Fruit fly (Drosophila melanogaster) whole organism, embryonic: ENCODE data around the gene CG16904.

ENCODE experiments used
- Adf1 ChIP-seq: fragments of 200-800 bp; sonication (Bioruptor generic); IDR thresholded peaks from 2 replicates; pipeline ENCODE4 v1.3.6; 2022; ENCODE audit warnings: missing biosample characterization, missing genetic modification characterization
- Aef1 ChIP-seq: fragments of 200-800 bp; sonication (Bioruptor generic); IDR thresholded peaks from 3 replicates; pipeline ENCODE4 v1.3.6; 2022; ENCODE audit warnings: missing biosample characterization, missing genetic modification characterization
- CG10147 ChIP-seq: fragments of 200-800 bp; sonication (Bioruptor generic); optimal IDR thresholded peaks from 2 replicates; lab custom pipeline; 2019; ENCODE audit warnings: missing biosample characterization, mild to moderate bottlenecking, missing genetic modification characterization, moderate library complexity
- CG10267 ChIP-seq: fragments of 200-800 bp; sonication (Bioruptor generic); optimal IDR thresholded peaks from 2 replicates; lab custom pipeline; 2018; ENCODE audit warnings: missing biosample characterization, mild to moderate bottlenecking, missing genetic modification characterization, moderate library complexity
- CG10543 ChIP-seq: fragments of 200-800 bp; sonication (Bioruptor generic); optimal IDR thresholded peaks from 3 replicates; lab custom pipeline; 2017; ENCODE audit warnings: missing biosample characterization, mild to moderate bottlenecking, missing genetic modification characterization, moderate library complexity
- CG11085 ChIP-seq: fragments of 200-800 bp; sonication (Bioruptor generic); IDR thresholded peaks from 2 replicates; pipeline ENCODE4 v1.3.6; 2022; ENCODE audit warnings: missing biosample characterization, missing genetic modification characterization
- CG12219 ChIP-seq: fragments of 200-800 bp; sonication (Bioruptor generic); optimal IDR thresholded peaks from 3 replicates; lab custom pipeline; 2018; ENCODE audit warnings: missing biosample characterization, mild to moderate bottlenecking, missing genetic modification characterization
- CG13287 ChIP-seq: fragments of 200-800 bp; sonication (Bioruptor generic); IDR thresholded peaks from 2 replicates; pipeline ENCODE4 v1.3.6; 2022; ENCODE audit warnings: missing biosample characterization, missing genetic modification characterization; ENCODE audit not compliant: partially characterized antibody
- CG13894 ChIP-seq: fragments of 200-800 bp; sonication (Bioruptor generic); optimal IDR thresholded peaks from 3 replicates; lab custom pipeline; 2018; ENCODE audit warnings: missing biosample characterization, mild to moderate bottlenecking, missing genetic modification characterization, moderate library complexity
- CG14441 ChIP-seq: fragments of 200-800 bp; sonication (Bioruptor generic); IDR thresholded peaks from 2 replicates; pipeline ENCODE4 v1.3.6; 2022; ENCODE audit warnings: missing biosample characterization, missing genetic modification characterization
- CG15696 ChIP-seq: fragments of 200-800 bp; sonication (Bioruptor generic); optimal IDR thresholded peaks from 2 replicates; lab custom pipeline; 2019; ENCODE audit warnings: missing biosample characterization, mild to moderate bottlenecking, missing genetic modification characterization, moderate library complexity
- CG18262 ChIP-seq: fragments of 200-800 bp; optimal IDR thresholded peaks from 3 replicates; lab custom pipeline; 2019; ENCODE audit warnings: missing biosample characterization, mild to moderate bottlenecking, missing genetic modification characterization, moderate library complexity
- CG2199 ChIP-seq: fragments of 200-800 bp; sonication (Bioruptor generic); IDR thresholded peaks from 3 replicates; pipeline ENCODE4 v1.3.6; 2022; ENCODE audit warnings: missing biosample characterization, missing genetic modification characterization
- CG2202 ChIP-seq: fragments of 200-800 bp; sonication (Bioruptor generic); optimal IDR thresholded peaks from 2 replicates; lab custom pipeline; 2018; ENCODE audit warnings: missing biosample characterization, mild to moderate bottlenecking, missing genetic modification characterization
- CG34422 ChIP-seq: fragments of 200-800 bp; sonication (Bioruptor generic); IDR thresholded peaks from 3 replicates; pipeline ENCODE4 v1.3.6; 2022; ENCODE audit warnings: missing biosample characterization, missing genetic modification characterization
- CG4282 ChIP-seq: fragments of 200-800 bp; sonication (Bioruptor generic); optimal IDR thresholded peaks from 2 replicates; lab custom pipeline; 2016; ENCODE audit warnings: missing biosample characterization, missing genetic modification characterization
- CG6175 ChIP-seq: fragments of 200-800 bp; sonication (Bioruptor generic); IDR thresholded peaks from 3 replicates; pipeline ENCODE4 v1.3.6; 2022; ENCODE audit warnings: missing biosample characterization, missing genetic modification characterization
- CG6254 ChIP-seq: fragments of 200-800 bp; sonication (Bioruptor generic); optimal IDR thresholded peaks from 3 replicates; lab custom pipeline; 2017; ENCODE audit warnings: mild to moderate bottlenecking, missing biosample characterization, missing genetic modification reagents, missing genetic modification characterization
- CG6683 ChIP-seq: fragments of 200-800 bp; sonication (Bioruptor generic); optimal IDR thresholded peaks from 2 replicates; lab custom pipeline; 2017; ENCODE audit warnings: missing biosample characterization, mild to moderate bottlenecking, missing genetic modification characterization, missing genetic modification reagents
- CG6765 ChIP-seq: fragments of 200-800 bp; sonication (Bioruptor generic); optimal IDR thresholded peaks from 3 replicates; lab custom pipeline; 2017; ENCODE audit warnings: missing biosample characterization, mild to moderate bottlenecking, missing genetic modification characterization
- CG8290 ChIP-seq, 3 experiments: fragments of 200-800 bp; sonication (Bioruptor generic); optimal IDR thresholded peaks; 2 replicates each; lab custom pipeline; 2016 to 2019; ENCODE audit warnings: missing biosample characterization in 3 of 3, missing genetic modification characterization in 3 of 3, mild to moderate bottlenecking in 2 of 3, moderate library complexity in 1 of 3
- CG9609 ChIP-seq: fragments of 200-800 bp; sonication (Bioruptor generic); optimal IDR thresholded peaks from 3 replicates; lab custom pipeline; 2016; ENCODE audit warnings: missing biosample characterization, missing genetic modification characterization
- Ets97D ChIP-seq: fragments of 200-800 bp; sonication (Bioruptor generic); optimal IDR thresholded peaks from 3 replicates; lab custom pipeline; 2016; ENCODE audit warnings: missing biosample characterization, missing genetic modification characterization
- HLH54F ChIP-seq: fragments of 200-800 bp; sonication (Bioruptor generic); optimal IDR thresholded peaks from 3 replicates; lab custom pipeline; 2016; ENCODE audit warnings: missing biosample characterization, missing genetic modification characterization
- Hand ChIP-seq: fragments of 200-800 bp; sonication (Bioruptor generic); optimal IDR thresholded peaks from 2 replicates; lab custom pipeline; 2017; ENCODE audit warnings: mild to moderate bottlenecking, missing biosample characterization, missing genetic modification reagents, missing genetic modification characterization
- HmgD ChIP-seq: fragments of 200-800 bp; sonication (Bioruptor generic); optimal IDR thresholded peaks from 3 replicates; lab custom pipeline; 2016; ENCODE audit warnings: missing biosample characterization, missing genetic modification characterization
- Hmr ChIP-seq: fragments of 200-800 bp; sonication (Bioruptor generic); optimal IDR thresholded peaks from 3 replicates; lab custom pipeline; 2017; ENCODE audit warnings: mild to moderate bottlenecking, missing biosample characterization, missing genetic modification reagents, missing genetic modification characterization
- Ptx1 ChIP-seq: fragments of 200-800 bp; sonication (Bioruptor generic); IDR thresholded peaks from 2 replicates; pipeline ENCODE4 v1.3.6; 2022; ENCODE audit warnings: missing biosample characterization, missing genetic modification characterization
- cg ChIP-seq: fragments of 200-800 bp; sonication (Bioruptor generic); optimal IDR thresholded peaks from 3 replicates; lab custom pipeline; 2019; ENCODE audit warnings: missing biosample characterization, mild to moderate bottlenecking, missing genetic modification characterization, moderate library complexity
- chinmo ChIP-seq: fragments of 200-800 bp; sonication (Bioruptor generic); IDR thresholded peaks from 4 replicates; pipeline ENCODE4 v1.3.6; 2022; ENCODE audit warnings: missing biosample characterization, missing genetic modification characterization; ENCODE audit not compliant: partially characterized antibody
- crol ChIP-seq: fragments of 200-800 bp; sonication (Bioruptor generic); IDR thresholded peaks from 2 replicates; pipeline ENCODE4 v1.3.6; 2022; ENCODE audit warnings: missing biosample characterization, missing genetic modification characterization
- dati ChIP-seq: fragments of 200-800 bp; sonication (Bioruptor generic); IDR thresholded peaks from 2 replicates; pipeline ENCODE4 v1.3.6; 2022; ENCODE audit warnings: missing biosample characterization, missing genetic modification characterization
- exex ChIP-seq: fragments of 200-800 bp; sonication (Bioruptor generic); optimal IDR thresholded peaks from 4 replicates; lab custom pipeline; 2018; ENCODE audit warnings: missing biosample characterization, mild to moderate bottlenecking, missing genetic modification characterization, moderate library complexity
- gsb-n ChIP-seq: fragments of 200-800 bp; sonication (Bioruptor generic); optimal IDR thresholded peaks from 3 replicates; lab custom pipeline; 2018; ENCODE audit warnings: missing biosample characterization, mild to moderate bottlenecking, missing genetic modification characterization
- kay ChIP-seq: fragments of 200-800 bp; sonication (Bioruptor generic); optimal IDR thresholded peaks from 2 replicates; lab custom pipeline; 2016; ENCODE audit warnings: missing biosample characterization, missing genetic modification characterization
- knrl ChIP-seq: fragments of 200-800 bp; sonication (Bioruptor generic); IDR thresholded peaks from 3 replicates; pipeline ENCODE4 v1.3.6; 2022; ENCODE audit warnings: missing biosample characterization, missing genetic modification characterization; ENCODE audit not compliant: partially characterized antibody
- mld ChIP-seq: fragments of 200-800 bp; sonication (Bioruptor generic); IDR thresholded peaks from 3 replicates; pipeline ENCODE4 v1.3.6; 2022; ENCODE audit warnings: missing biosample characterization, missing genetic modification characterization; ENCODE audit not compliant: partially characterized antibody
- p53 ChIP-seq: fragments of 200-800 bp; sonication (Bioruptor generic); optimal IDR thresholded peaks from 2 replicates; lab custom pipeline; 2016; ENCODE audit warnings: missing biosample characterization, missing genetic modification characterization
- peb ChIP-seq: fragments of 200-800 bp; sonication (Bioruptor generic); IDR thresholded peaks from 2 replicates; pipeline ENCODE4 v1.3.6; 2022; ENCODE audit warnings: missing biosample characterization, missing genetic modification characterization
- pfk ChIP-seq: fragments of 200-800 bp; sonication (Bioruptor generic); optimal IDR thresholded peaks from 2 replicates; lab custom pipeline; 2018; ENCODE audit warnings: missing biosample characterization, mild to moderate bottlenecking, missing genetic modification characterization, moderate library complexity
- pita ChIP-seq: fragments of 200-800 bp; sonication (Bioruptor generic); optimal IDR thresholded peaks from 2 replicates; lab custom pipeline; 2017; ENCODE audit warnings: missing biosample characterization, mild to moderate bottlenecking, missing genetic modification characterization
- sens ChIP-seq: fragments of 200-800 bp; sonication (Bioruptor generic); peaks from one replicate; lab custom pipeline; 2016; ENCODE audit warnings: missing biosample characterization, missing genetic modification characterization
- shn ChIP-seq: fragments of 200-800 bp; sonication (Bioruptor generic); optimal IDR thresholded peaks from 3 replicates; lab custom pipeline; 2016; ENCODE audit warnings: missing biosample characterization, missing genetic modification characterization
- tap ChIP-seq: fragments of 200-800 bp; optimal IDR thresholded peaks from 3 replicates; lab custom pipeline; 2019; ENCODE audit warnings: missing biosample characterization, mild to moderate bottlenecking, missing genetic modification characterization, moderate library complexity
- unc-4 ChIP-seq: fragments of 200-800 bp; sonication (Bioruptor generic); IDR thresholded peaks from 2 replicates; pipeline ENCODE4 v1.3.6; 2022; ENCODE audit warnings: missing biosample characterization, missing genetic modification characterization; ENCODE audit not compliant: partially characterized antibody
- vnd ChIP-seq: fragments of 200-800 bp; sonication (Bioruptor generic); IDR thresholded peaks from 3 replicates; pipeline ENCODE4 v1.3.6; 2022; ENCODE audit warnings: missing biosample characterization, missing genetic modification characterization; ENCODE audit not compliant: partially characterized antibody
- wdn ChIP-seq: fragments of 200-800 bp; sonication (Bioruptor generic); IDR thresholded peaks from 2 replicates; pipeline ENCODE4 v1.3.6; 2022; ENCODE audit warnings: missing biosample characterization, missing genetic modification characterization
- zen ChIP-seq: fragments of 200-800 bp; sonication (Bioruptor generic); optimal IDR thresholded peaks from 3 replicates; lab custom pipeline; 2018; ENCODE audit warnings: missing biosample characterization, mild to moderate bottlenecking, missing genetic modification characterization, moderate library complexity

The CG16904 gene

DNA sequence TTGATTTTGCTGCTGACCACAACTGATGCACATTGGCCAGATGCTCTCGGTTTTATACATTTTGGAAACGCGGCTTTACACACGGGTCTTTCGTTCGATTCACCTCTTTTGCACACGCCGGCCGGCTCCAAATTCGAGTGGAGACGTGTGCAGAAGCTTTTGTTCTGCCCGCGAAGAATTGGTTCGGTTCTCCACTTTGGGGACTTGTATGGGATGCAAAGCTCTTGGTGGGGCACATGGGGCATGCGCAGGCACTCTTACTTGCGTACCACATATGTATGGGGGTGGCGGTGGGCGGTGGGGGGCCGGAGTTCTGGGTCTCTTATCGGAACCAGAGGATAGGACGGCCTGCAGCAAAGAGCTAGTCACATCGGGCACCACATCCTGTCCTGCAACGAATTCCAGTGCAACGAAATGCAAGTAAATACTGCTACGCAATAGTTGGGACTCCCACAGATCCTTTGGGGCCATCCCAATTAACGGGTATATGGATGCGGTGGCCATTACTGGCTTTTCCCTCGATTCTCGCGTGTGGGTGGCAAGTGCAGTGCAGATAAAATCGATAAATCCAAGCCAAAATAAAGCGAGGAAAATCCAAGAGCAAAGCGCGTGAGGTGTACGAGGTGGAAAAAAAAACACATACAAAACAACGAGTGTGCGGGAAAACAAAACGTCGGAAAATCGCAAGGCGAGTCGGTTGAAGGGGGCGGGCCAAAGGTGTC lies 32.3 kb downstream of the CG16904 start, which contains the start of the genes MtnA and CG8500 (continued):
- TF ChIP-seq kay (GFP tag; lab: Kevin White, UChicago) (no peak), CG6254 (GFP tag; lab: Kevin White, UChicago) (no peak), knrl (GFP tag; lab: Robert Waterston, UW) (peak; percentile 19; the same call in 1 of the 3 replicates), CG34422 (GFP tag; lab: Robert Waterston, UW) (peak; percentile 75; the same call in 2 of the 3 replicates), CG13287 (GFP tag; lab: Robert Waterston, UW) (peak; percentile 51), CG18262 (tag; lab: Kevin White, UChicago) (no peak), vnd (GFP tag; lab: Robert Waterston, UW) (no peak), HLH54F (no peak), CG10543 (peak; percentile 37), gsb-n (no peak), CG10147 (GFP tag; lab: Kevin White, UChicago) (no peak), CG6765 (GFP tag; lab: Kevin White, UChicago) (no peak), CG2199 (GFP tag; lab: Robert Waterston, UW) (no peak), CG9609 (GFP tag; lab: Kevin White, UChicago) (no peak), wdn (GFP tag; lab: Robert Waterston, UW) (no peak), CG12219 (GFP tag; lab: Kevin White, UChicago) (no peak), shn (GFP tag; lab: Kevin White, UChicago) (no peak), p53 (GFP tag; lab: Kevin White, UChicago) (no peak), CG6683 (GFP tag; lab: Kevin White, UChicago) (peak; percentile 11), tap (tag; lab: Kevin White, UChicago) (no peak), CG4282 (GFP tag; lab: Kevin White, UChicago) (no peak), CG13894 (tag; lab: Kevin White, UChicago) (peak; percentile 26), chinmo (GFP tag; lab: Robert Waterston, UW) (0 out of 4 replicates have a peak, but pooled peaks have one; percentile 65), dati (no peak), Hmr (peak; percentile 79), CG6175 (GFP tag; lab: Robert Waterston, UW) (peak; percentile 78; the same call in 2 of the 3 replicates), Aef1 (GFP tag; lab: Robert Waterston, UW) (no peak), pita (peak; percentile 54), zen (tag; lab: Kevin White, UChicago) (no peak), CG8290 (GFP tag; optimal IDR thresholded peaks at IDR 0.05; lab: Kevin White, UChicago) (no peak), CG8290 (tag; optimal IDR thresholded peaks at IDR 0.05; lab: Kevin White, UChicago) (peak in 1 of 2 experiments; percentile 62), CG11085 (GFP tag; lab: Robert Waterston, UW) (no peak), sens (GFP tag; lab: Kevin White, UChicago) (peak; percentile 33), peb (GFP tag; lab: Robert Waterston, UW) (no peak), unc-4 (0 out of 2 replicates have a peak, but pooled peaks have one; percentile 28), CG15696 (tag; lab: Kevin White, UChicago) (no peak), CG10267 (no peak), mld (GFP tag; lab: Robert Waterston, UW) (no peak), cg (GFP tag; lab: Kevin White, UChicago) (no peak), CG14441 (no peak), exex (tag; lab: Kevin White, UChicago) (no peak), pfk (no peak), HmgD (no peak), Ets97D (GFP tag; lab: Kevin White, UChicago) (no peak), Adf1 (GFP tag; lab: Robert Waterston, UW) (peak; percentile 45; the same call in 1 of the 2 replicates), Ptx1 (0 out of 2 replicates have a peak, but pooled peaks have one; percentile 12), CG2202 (tag; lab: Kevin White, UChicago) (no peak), crol (peak; percentile 93), Hand (GFP tag; lab: Kevin White, UChicago) (peak; percentile 4)
